Worm (Caenorhabditis elegans) whole organism, L4 larva: Measurements from ENCODE around the gene Y51H4A.25.

Experiments used
- F26F4.8 ChIP-seq: fragments of 200-800 bp; sonication (Bioruptor generic); conservative IDR thresholded peaks from 2 replicates; pipeline ENCODE4 v1.3.6; 2022; ENCODE audit warnings: missing genetic modification characterization, missing compliant biosample characterization
- R02D3.7 ChIP-seq: fragments of 150-350 bp; sonication (generic microtip); optimal IDR thresholded peaks from 3 replicates; lab custom pipeline; 2014; ENCODE audit warnings: missing biosample characterization, missing genetic modification characterization
- T20F7.1 ChIP-seq: fragments of 200-800 bp; sonication (Bioruptor generic); optimal IDR thresholded peaks from 2 replicates; lab custom pipeline; 2018; ENCODE audit warnings: mild to moderate bottlenecking, missing genetic modification characterization, missing compliant biosample characterization
- Y105C5A.15 ChIP-seq: fragments of 200-800 bp; sonication (Bioruptor generic); IDR thresholded peaks from 2 replicates; pipeline ENCODE4 v1.3.6; 2022; ENCODE audit warnings: missing genetic modification characterization, missing compliant biosample characterization
- ZK337.2 ChIP-seq: fragments of 200-800 bp; sonication (Bioruptor generic); IDR thresholded peaks from 2 replicates; pipeline ENCODE4 v1.3.6; 2022; ENCODE audit warnings: missing genetic modification reagents, missing genetic modification characterization, missing compliant biosample characterization
- ZK546.5 ChIP-seq, 2 experiments: sonication (generic microtip); optimal IDR thresholded peaks; 2 replicates each; lab custom pipeline; 2017; ENCODE audit warnings: missing biosample characterization in 2 of 2, missing genetic modification characterization in 2 of 2
- arid-1 ChIP-seq: fragments of 200-800 bp; sonication (Bioruptor generic); conservative IDR thresholded peaks from 2 replicates; pipeline ENCODE4 v1.3.6; 2022; ENCODE audit warnings: missing genetic modification reagents, missing genetic modification characterization, missing compliant biosample characterization
- ceh-28 ChIP-seq: fragments of 150-350 bp; optimal IDR thresholded peaks from 2 replicates; lab custom pipeline; 2014; ENCODE audit warnings: missing biosample characterization, missing genetic modification reagents, missing genetic modification characterization
- ceh-44 ChIP-seq: fragments of 200-800 bp; sonication (Bioruptor generic); IDR thresholded peaks from 2 replicates; pipeline ENCODE4 v1.3.6; 2022; ENCODE audit warnings: missing genetic modification reagents, missing genetic modification characterization, missing compliant biosample characterization
- ctbp-1 ChIP-seq: fragments of 200-800 bp; sonication (Bioruptor generic); IDR thresholded peaks from 2 replicates; pipeline ENCODE4 v1.3.6; 2022; ENCODE audit warnings: missing genetic modification reagents, missing genetic modification characterization, missing compliant biosample characterization
- daf-12 ChIP-seq: fragments of 150-350 bp; optimal IDR thresholded peaks from 2 replicates; lab custom pipeline; 2014; ENCODE audit warnings: missing biosample characterization, missing genetic modification reagents, missing genetic modification characterization
- daf-16 ChIP-seq, 3 experiments: sonication (generic microtip); optimal IDR thresholded peaks; 2 replicates each; lab custom pipeline; 2016 to 2017; ENCODE audit warnings: missing genetic modification characterization in 3 of 3, missing genetic modification reagents in 3 of 3, mild to moderate bottlenecking in 2 of 3, missing compliant biosample characterization in 2 of 3, missing biosample characterization in 1 of 3, moderate library complexity in 1 of 3
- dmd-6 ChIP-seq: fragments of 200-800 bp; sonication (Bioruptor generic); IDR thresholded peaks from 2 replicates; pipeline ENCODE4 v1.3.6; 2022; ENCODE audit warnings: missing genetic modification reagents, missing genetic modification characterization, missing compliant biosample characterization
- dmd-8 ChIP-seq: fragments of 200-800 bp; sonication (Bioruptor generic); IDR thresholded peaks from 2 replicates; pipeline ENCODE4 v1.3.6; 2022; ENCODE audit warnings: missing genetic modification characterization, missing compliant biosample characterization
- dmd-9 ChIP-seq: fragments of 200-800 bp; sonication (Bioruptor generic); IDR thresholded peaks from 2 replicates; pipeline ENCODE4 v1.3.6; 2022; ENCODE audit warnings: missing genetic modification reagents, missing genetic modification characterization, missing compliant biosample characterization
- dpl-1 ChIP-seq: fragments of 150-350 bp; optimal IDR thresholded peaks from 2 replicates; lab custom pipeline; 2014; ENCODE audit warnings: missing biosample characterization, missing genetic modification reagents, missing genetic modification characterization
- dve-1 ChIP-seq: sonication (generic microtip); optimal IDR thresholded peaks from 2 replicates; lab custom pipeline; 2017; ENCODE audit warnings: antibody characterized with exemption, mild to moderate bottlenecking, missing genetic modification characterization, missing compliant biosample characterization; ENCODE audit not compliant: insufficient read depth
- fkh-10 ChIP-seq: fragments of 150-350 bp; optimal IDR thresholded peaks from 2 replicates; lab custom pipeline; 2014; ENCODE audit warnings: missing biosample characterization, missing genetic modification reagents, missing genetic modification characterization
- fos-1 ChIP-seq: fragments of 150-350 bp; optimal IDR thresholded peaks from 2 replicates; lab custom pipeline; 2014; ENCODE audit warnings: missing biosample characterization, missing genetic modification characterization
- gei-8 ChIP-seq: fragments of 200-800 bp; sonication (Bioruptor generic); optimal IDR thresholded peaks from 2 replicates; lab custom pipeline; 2018; ENCODE audit warnings: mild to moderate bottlenecking, missing genetic modification characterization, missing compliant biosample characterization
- hif-1 ChIP-seq, 2 experiments: sonication (generic microtip); optimal IDR thresholded peaks; 2 replicates each; lab custom pipeline; 2016 to 2017; ENCODE audit warnings: missing compliant biosample characterization in 2 of 2, missing genetic modification characterization in 2 of 2, missing genetic modification reagents in 2 of 2, missing genotype in 2 of 2, mild to moderate bottlenecking in 1 of 2
- hmg-1.1 ChIP-seq: fragments of 200-800 bp; sonication (Bioruptor generic); IDR thresholded peaks from 2 replicates; pipeline ENCODE4 v1.3.6; 2022; ENCODE audit warnings: missing genetic modification reagents, missing genetic modification characterization, missing compliant biosample characterization
- jun-1 ChIP-seq: fragments of 150-350 bp; optimal IDR thresholded peaks from 2 replicates; lab custom pipeline; 2014; ENCODE audit warnings: missing biosample characterization, missing genetic modification reagents, missing genetic modification characterization
- lim-7 ChIP-seq: fragments of 200-800 bp; sonication (Bioruptor generic); IDR thresholded peaks from 2 replicates; pipeline ENCODE4 v1.3.6; 2022; ENCODE audit warnings: missing genetic modification characterization, missing compliant biosample characterization
- lin-1 ChIP-seq: fragments of 200-800 bp; sonication (Bioruptor generic); IDR thresholded peaks from 2 replicates; pipeline ENCODE4 v1.3.6; 2022; ENCODE audit warnings: missing genetic modification reagents, missing genetic modification characterization, missing compliant biosample characterization
- lin-13 ChIP-seq: fragments of 150-350 bp; optimal IDR thresholded peaks from 2 replicates; lab custom pipeline; 2014; ENCODE audit warnings: missing biosample characterization, missing genetic modification reagents, missing genetic modification characterization
- lin-29 ChIP-seq: fragments of 200-800 bp; sonication (Bioruptor generic); IDR thresholded peaks from 2 replicates; pipeline ENCODE4 v1.3.6; 2022; ENCODE audit warnings: missing genetic modification reagents, missing genetic modification characterization, missing compliant biosample characterization
- lin-38 ChIP-seq: fragments of 200-800 bp; sonication (Bioruptor generic); IDR thresholded peaks from 2 replicates; pipeline ENCODE4 v1.3.6; 2022; ENCODE audit warnings: missing genetic modification reagents, missing genetic modification characterization, missing compliant biosample characterization
- mep-1 ChIP-seq: fragments of 150-350 bp; sonication (generic microtip); optimal IDR thresholded peaks from 3 replicates; lab custom pipeline; 2014; ENCODE audit warnings: missing biosample characterization, missing genetic modification characterization
- mes-2 ChIP-seq: sonication (generic microtip); optimal IDR thresholded peaks from 2 replicates; lab custom pipeline; 2016; ENCODE audit warnings: missing genotype, mild to moderate bottlenecking, missing genetic modification characterization, missing compliant biosample characterization; ENCODE audit not compliant: poor library complexity, severe bottlenecking
- mxl-2 ChIP-seq: fragments of 200-800 bp; sonication (Bioruptor generic); conservative IDR thresholded peaks from 2 replicates; pipeline ENCODE4 v1.3.6; 2022; ENCODE audit warnings: missing genetic modification reagents, missing genetic modification characterization, missing compliant biosample characterization
- mxl-3 ChIP-seq: fragments of 200-800 bp; sonication (Bioruptor generic); optimal IDR thresholded peaks from 2 replicates; lab custom pipeline; 2018; ENCODE audit warnings: mild to moderate bottlenecking, missing genetic modification characterization, missing compliant biosample characterization
- nhr-10 ChIP-seq: fragments of 150-350 bp; optimal IDR thresholded peaks from 2 replicates; lab custom pipeline; 2014; ENCODE audit warnings: missing biosample characterization, missing genetic modification characterization
- nhr-102 ChIP-seq: sonication (generic microtip); optimal IDR thresholded peaks from 2 replicates; lab custom pipeline; 2016; ENCODE audit warnings: mild to moderate bottlenecking, missing genetic modification characterization, moderate library complexity, missing compliant biosample characterization
- nhr-11 ChIP-seq: fragments of 150-350 bp; optimal IDR thresholded peaks from 2 replicates; lab custom pipeline; 2014; ENCODE audit warnings: missing biosample characterization, missing genetic modification characterization
- nhr-237 ChIP-seq: sonication (generic microtip); optimal IDR thresholded peaks from 2 replicates; lab custom pipeline; 2017; ENCODE audit warnings: missing biosample characterization, missing genetic modification characterization
- nhr-28 ChIP-seq: fragments of 150-350 bp; optimal IDR thresholded peaks from 2 replicates; lab custom pipeline; 2014; ENCODE audit warnings: missing biosample characterization, missing genetic modification characterization
- nhr-41 ChIP-seq: fragments of 200-800 bp; sonication (Bioruptor generic); IDR thresholded peaks from 2 replicates; pipeline ENCODE4 v1.3.6; 2022; ENCODE audit warnings: missing genetic modification reagents, missing genetic modification characterization, missing compliant biosample characterization
- nhr-6 ChIP-seq: fragments of 150-350 bp; optimal IDR thresholded peaks from 2 replicates; lab custom pipeline; 2014; ENCODE audit warnings: missing biosample characterization, missing genetic modification characterization
- nhr-77 ChIP-seq: fragments of 150-350 bp; optimal IDR thresholded peaks from 2 replicates; lab custom pipeline; 2014; ENCODE audit warnings: missing biosample characterization, missing genetic modification characterization
- php-3 ChIP-seq: fragments of 200-800 bp; sonication (Bioruptor generic); IDR thresholded peaks from 2 replicates; pipeline ENCODE4 v1.3.6; 2022; ENCODE audit warnings: missing genetic modification reagents, missing genetic modification characterization, missing compliant biosample characterization
- set-16 ChIP-seq: fragments of 200-800 bp; sonication (Bioruptor generic); IDR thresholded peaks from 2 replicates; pipeline ENCODE4 v1.3.6; 2022; ENCODE audit warnings: missing genetic modification reagents, missing genetic modification characterization, missing compliant biosample characterization
- snpc-1.2 ChIP-seq: fragments of 200-800 bp; sonication (Bioruptor generic); IDR thresholded peaks from 2 replicates; pipeline ENCODE4 v1.3.6; 2022; ENCODE audit warnings: missing genetic modification reagents, missing genetic modification characterization, missing compliant biosample characterization
- spr-1 ChIP-seq: sonication (generic microtip); optimal IDR thresholded peaks from 2 replicates; lab custom pipeline; 2016; ENCODE audit warnings: mild to moderate bottlenecking, missing genetic modification characterization, missing compliant biosample characterization
- tra-1 ChIP-seq: fragments of 200-800 bp; sonication (Bioruptor generic); IDR thresholded peaks from 2 replicates; pipeline ENCODE4 v1.3.6; 2022; ENCODE audit warnings: missing genetic modification reagents, missing genetic modification characterization, missing compliant biosample characterization
- unc-62 ChIP-seq, 3 experiments: fragments of 150-350 bp in 1 of 3; sonication (generic microtip); optimal IDR thresholded peaks in 2 of 3; peaks in 1 of 3; 1 replicate in 1 of 3; 2 replicates in 2 of 3; lab custom pipeline; 2014 to 2017; ENCODE audit warnings: missing biosample characterization in 3 of 3, missing genetic modification characterization in 3 of 3, missing genetic modification reagents in 3 of 3, missing genotype in 1 of 3
- vab-7 ChIP-seq: fragments of 200-800 bp; sonication (Bioruptor generic); IDR thresholded peaks from 2 replicates; pipeline ENCODE4 v1.3.6; 2022; ENCODE audit warnings: missing genetic modification reagents, missing genetic modification characterization, missing compliant biosample characterization
- zfp-2 ChIP-seq: sonication (generic microtip); optimal IDR thresholded peaks from 2 replicates; lab custom pipeline; 2016; ENCODE audit warnings: mild to moderate bottlenecking, missing genetic modification characterization, missing compliant biosample characterization
- zip-2 ChIP-seq: fragments of 150-350 bp; optimal IDR thresholded peaks from 2 replicates; lab custom pipeline; 2014; ENCODE audit warnings: missing biosample characterization, missing genetic modification characterization
- ztf-7 ChIP-seq: fragments of 150-350 bp; optimal IDR thresholded peaks from 2 replicates; lab custom pipeline; 2014; ENCODE audit warnings: missing biosample characterization, missing genetic modification characterization

Y51H4A.25 gene

ce11 chrIV:16775029-16775428, 38.9 kb downstream of the Y51H4A.25 start (continued):
- TF ChIP-seq unc-62 (GFP tag; optimal IDR thresholded peaks at IDR 0.05 in 1 of 2; lab: Kevin White, UChicago) (no peak), unc-62 (tag; optimal IDR thresholded peaks at IDR 0.05; lab: Kevin White, UChicago) (no peak), zip-2 (no peak), dpl-1 (GFP tag; lab: Kevin White, UChicago) (no peak), jun-1 (tag; lab: Kevin White, UChicago) (no peak), nhr-28 (tag; lab: Kevin White, UChicago) (no peak), mes-2 (tag; lab: Kevin White, UChicago) (no peak), ztf-7 (no peak), lin-13 (no peak), daf-16 (GFP tag; optimal IDR thresholded peaks at IDR 0.05; lab: Kevin White, UChicago) (peak in 1 of 2 experiments; percentile 85), daf-16 (tag; optimal IDR thresholded peaks at IDR 0.05; lab: Kevin White, UChicago) (peak; percentile 40), zfp-2 (tag; lab: Kevin White, UChicago) (no peak), lin-29 (peak; percentile 35; the same call in 1 of the 2 replicates), mxl-3 (GFP tag; lab: Kevin White, UChicago) (no peak), nhr-11 (tag; lab: Kevin White, UChicago) (no peak), nhr-237 (tag; lab: Kevin White, UChicago) (no peak), dve-1 (tag; lab: Kevin White, UChicago) (peak; percentile 44), R02D3.7 (no peak), Y105C5A.15 (GFP tag; lab: Robert Waterston, UW) (peak; percentile 67; the same call in 1 of the 2 replicates), lin-38 (peak; percentile 76), nhr-41 (GFP tag; lab: Robert Waterston, UW) (no peak), hmg-1.1 (GFP tag; lab: Robert Waterston, UW) (no peak), F26F4.8 (GFP tag; lab: Robert Waterston, UW) (peak; percentile 85), tra-1 (GFP tag; lab: Robert Waterston, UW) (no peak), daf-12 (tag; lab: Kevin White, UChicago) (no peak), ctbp-1 (no peak), dmd-9 (no peak), dmd-6 (no peak), php-3 (GFP tag; lab: Robert Waterston, UW) (no peak), ZK546.5 (tag; optimal IDR thresholded peaks at IDR 0.05; lab: Kevin White, UChicago) (no peak), snpc-1.2 (GFP tag; lab: Robert Waterston, UW) (peak; percentile 98), nhr-10 (tag; lab: Kevin White, UChicago) (no peak), nhr-6 (no peak), arid-1 (0 out of 2 replicates have a peak, but pooled peaks have one; percentile 55), ZK337.2 (GFP tag; lab: Robert Waterston, UW) (peak; percentile 52; the same call in 1 of the 2 replicates), fkh-10 (GFP tag; lab: Kevin White, UChicago) (no peak), nhr-102 (tag; lab: Kevin White, UChicago) (peak; percentile 30), nhr-77 (no peak), dmd-8 (GFP tag; lab: Robert Waterston, UW) (no peak; the same call in 1 of the 2 replicates), mep-1 (peak; percentile 9), lin-1 (GFP tag; lab: Robert Waterston, UW) (no peak; the same call in none of the 2 replicates), vab-7 (peak; percentile 81), ceh-44 (GFP tag; lab: Robert Waterston, UW) (peak; percentile 45; the same call in 1 of the 2 replicates), hif-1 (tag; optimal IDR thresholded peaks at IDR 0.05; lab: Kevin White, UChicago) (no peak), mxl-2 (GFP tag; lab: Robert Waterston, UW) (0 out of 2 replicates have a peak, but pooled peaks have one; percentile 42), ceh-28 (tag; lab: Kevin White, UChicago) (no peak), fos-1 (tag; lab: Kevin White, UChicago) (no peak), T20F7.1 (no peak), lim-7 (GFP tag; lab: Robert Waterston, UW) (no peak; the same call in 1 of the 2 replicates), set-16 (no peak), gei-8 (no peak), spr-1 (peak; percentile 68)
